Fruit fly (Drosophila melanogaster) whole organism, embryonic: ENCODE measurements around the gene CG10809.

Experiments used
- Abd-B ChIP-seq: fragments of 200-800 bp; sonication (Bioruptor generic); optimal IDR thresholded peaks from 2 replicates; lab custom pipeline; 2018; ENCODE audit warnings: missing biosample characterization, mild to moderate bottlenecking, missing genetic modification characterization, moderate library complexity
- Bgb ChIP-seq: fragments of 200-800 bp; sonication (Bioruptor generic); IDR thresholded peaks from 2 replicates; pipeline ENCODE4 v1.3.6; 2022; ENCODE audit warnings: missing biosample characterization, missing genetic modification characterization; ENCODE audit not compliant: partially characterized antibody
- Bteb2 ChIP-seq: fragments of 200-800 bp; sonication (Bioruptor generic); optimal IDR thresholded peaks from 2 replicates; lab custom pipeline; 2016; ENCODE audit warnings: missing biosample characterization, missing genetic modification characterization
- CG11560 ChIP-seq: fragments of 200-800 bp; sonication (Bioruptor generic); IDR thresholded peaks from 3 replicates; pipeline ENCODE4 v1.3.6; 2022; ENCODE audit warnings: missing biosample characterization, missing genetic modification characterization
- CG16863 ChIP-seq: fragments of 200-800 bp; sonication (Bioruptor generic); optimal IDR thresholded peaks from 3 replicates; lab custom pipeline; 2016; ENCODE audit warnings: missing biosample characterization, missing genetic modification characterization
- CG2875 ChIP-seq: fragments of 200-800 bp; sonication (Bioruptor generic); optimal IDR thresholded peaks from 2 replicates; lab custom pipeline; 2017; ENCODE audit warnings: missing biosample characterization, mild to moderate bottlenecking, missing genetic modification characterization, missing genetic modification reagents
- CG6854 ChIP-seq: fragments of 200-800 bp; sonication (Bioruptor generic); optimal IDR thresholded peaks from 3 replicates; lab custom pipeline; 2017; ENCODE audit warnings: missing biosample characterization, mild to moderate bottlenecking, missing genetic modification characterization
- Deaf1 ChIP-seq: fragments of 200-800 bp; optimal IDR thresholded peaks from 3 replicates; lab custom pipeline; 2019; ENCODE audit warnings: missing biosample characterization, mild to moderate bottlenecking, missing genetic modification characterization, moderate library complexity
- Fer1 ChIP-seq: fragments of 200-800 bp; sonication (Bioruptor generic); optimal IDR thresholded peaks from 2 replicates; lab custom pipeline; 2017; ENCODE audit warnings: missing biosample characterization, mild to moderate bottlenecking, missing genetic modification characterization
- Lpt ChIP-seq: fragments of >200 bp; optimal IDR thresholded peaks from 2 replicates; lab custom pipeline; 2018; ENCODE audit warnings: missing biosample characterization, missing genetic modification characterization
- dm ChIP-seq: fragments of 200-800 bp; sonication (Bioruptor generic); optimal IDR thresholded peaks from 3 replicates; lab custom pipeline; 2016; ENCODE audit warnings: missing biosample characterization, missing genetic modification characterization
- eyg ChIP-seq: fragments of 200-800 bp; sonication (Bioruptor generic); optimal IDR thresholded peaks from 3 replicates; lab custom pipeline; 2016; ENCODE audit warnings: missing biosample characterization, missing genetic modification characterization
- fd96Cb ChIP-seq: fragments of 200-800 bp; sonication (Bioruptor generic); optimal IDR thresholded peaks from 2 replicates; lab custom pipeline; 2018; ENCODE audit warnings: missing biosample characterization, mild to moderate bottlenecking, missing genetic modification characterization, moderate library complexity
- ftz-f1 ChIP-seq: fragments of 200-800 bp; sonication (Bioruptor generic); optimal IDR thresholded peaks from 2 replicates; lab custom pipeline; 2016; ENCODE audit warnings: missing biosample characterization, missing genetic modification characterization

- TF ChIP-seq Deaf1, result no peak
- TF ChIP-seq CG6854 (GFP tag; lab: Kevin White, UChicago), result no peak
- TF ChIP-seq CG11560 (tag; lab: Robert Waterston, UW), result no peak
- TF ChIP-seq Abd-B (GFP tag; lab: Kevin White, UChicago), result no peak
- no peak for TF ChIP-seq Lpt (GFP tag; lab: Kevin White, UChicago)
- TF ChIP-seq eyg (GFP tag; lab: Kevin White, UChicago), result no peak
- no peak for TF ChIP-seq Fer1 (GFP tag; lab: Kevin White, UChicago)
- no peak for TF ChIP-seq dm (GFP tag; lab: Kevin White, UChicago)
- no peak for TF ChIP-seq CG2875 (GFP tag; lab: Kevin White, UChicago)
- no peak for TF ChIP-seq Bteb2 (GFP tag; lab: Kevin White, UChicago)
- no peak for TF ChIP-seq CG16863 (GFP tag; lab: Kevin White, UChicago)
- no peak for TF ChIP-seq fd96Cb (tag; lab: Kevin White, UChicago)
- no peak for TF ChIP-seq ftz-f1
- no peak for TF ChIP-seq Bgb (GFP tag; lab: Robert Waterston, UW)
Measured at dm6 chr3L:9829639-9830341, 29.9 kb downstream of the CG10809 start.
